Fruit fly (Drosophila melanogaster) whole organism, embryonic: ENCODE measurements around the gene Ser12.

Experiments
- B-H2 ChIP-seq: fragments of 200-800 bp; sonication (Bioruptor generic); optimal IDR thresholded peaks from 2 replicates; lab custom pipeline; 2018; ENCODE audit warnings: missing biosample characterization, mild to moderate bottlenecking, missing genetic modification characterization
- CG11504 ChIP-seq: fragments of 200-800 bp; sonication (Bioruptor generic); optimal IDR thresholded peaks from 3 replicates; lab custom pipeline; 2019; ENCODE audit warnings: missing biosample characterization, mild to moderate bottlenecking, missing genetic modification characterization, moderate library complexity
- CG11696 ChIP-seq: fragments of 200-800 bp; sonication (Bioruptor generic); IDR thresholded peaks from 2 replicates; pipeline ENCODE4 v1.3.6; 2022; ENCODE audit warnings: missing biosample characterization, missing genetic modification characterization
- CG12071 ChIP-seq: fragments of 200-800 bp; sonication (Bioruptor generic); optimal IDR thresholded peaks from 3 replicates; lab custom pipeline; 2018; ENCODE audit warnings: missing biosample characterization, mild to moderate bottlenecking, missing genetic modification characterization
- CG12299 ChIP-seq: fragments of 200-800 bp; sonication (Bioruptor generic); optimal IDR thresholded peaks from 2 replicates; lab custom pipeline; 2018; ENCODE audit warnings: missing biosample characterization, mild to moderate bottlenecking, missing genetic modification characterization
- CG1233 ChIP-seq: fragments of 200-800 bp; sonication (Bioruptor generic); optimal IDR thresholded peaks from 4 replicates; lab custom pipeline; 2018; ENCODE audit warnings: missing biosample characterization, mild to moderate bottlenecking, missing genetic modification characterization
- CG14050 ChIP-seq: fragments of 200-800 bp; sonication (Bioruptor generic); IDR thresholded peaks from 3 replicates; pipeline ENCODE4 v1.3.6; 2022; ENCODE audit warnings: missing biosample characterization, missing genetic modification characterization
- CG14667 ChIP-seq: fragments of 200-800 bp; sonication (Bioruptor generic); IDR thresholded peaks from 2 replicates; pipeline ENCODE4 v1.3.6; 2022; ENCODE audit warnings: missing biosample characterization, missing genetic modification characterization
- CG17361 ChIP-seq: fragments of 200-800 bp; sonication (Bioruptor generic); IDR thresholded peaks from 3 replicates; pipeline ENCODE4 v1.3.6; 2022; ENCODE audit warnings: missing biosample characterization, missing genetic modification characterization
- CG2116 ChIP-seq: fragments of 200-800 bp; sonication (Bioruptor generic); optimal IDR thresholded peaks from 3 replicates; lab custom pipeline; 2018; ENCODE audit warnings: missing biosample characterization, mild to moderate bottlenecking, missing genetic modification characterization
- CG2712 ChIP-seq: fragments of 200-800 bp; optimal IDR thresholded peaks from 3 replicates; lab custom pipeline; 2019; ENCODE audit warnings: missing biosample characterization, mild to moderate bottlenecking, missing genetic modification characterization, moderate library complexity
- CG2875 ChIP-seq: fragments of 200-800 bp; sonication (Bioruptor generic); optimal IDR thresholded peaks from 2 replicates; lab custom pipeline; 2017; ENCODE audit warnings: missing biosample characterization, mild to moderate bottlenecking, missing genetic modification characterization, missing genetic modification reagents
- CG31441 ChIP-seq: fragments of 200-800 bp; sonication (Bioruptor generic); IDR thresholded peaks from 2 replicates; pipeline ENCODE4 v1.3.6; 2022; ENCODE audit warnings: missing biosample characterization, missing genetic modification characterization
- CG33213 ChIP-seq: fragments of 200-800 bp; sonication (Bioruptor generic); optimal IDR thresholded peaks from 3 replicates; lab custom pipeline; 2016; ENCODE audit warnings: missing biosample characterization, missing genetic modification characterization
- CG4360 ChIP-seq: fragments of 200-800 bp; sonication (Bioruptor generic); IDR thresholded peaks from 2 replicates; pipeline ENCODE4 v1.3.6; 2022; ENCODE audit warnings: missing biosample characterization, missing genetic modification characterization
- CG5180 ChIP-seq: fragments of 200-800 bp; sonication (Bioruptor generic); optimal IDR thresholded peaks from 3 replicates; lab custom pipeline; 2017; ENCODE audit warnings: missing biosample characterization, missing genetic modification characterization, mild to moderate bottlenecking, moderate library complexity, missing genetic modification reagents
- CG6272 ChIP-seq: fragments of 200-800 bp; sonication (Bioruptor generic); IDR thresholded peaks from 2 replicates; pipeline ENCODE4 v1.3.6; 2022; ENCODE audit warnings: missing biosample characterization, missing genetic modification characterization
- CG7357 ChIP-seq: fragments of 200-800 bp; sonication (Bioruptor generic); IDR thresholded peaks from 3 replicates; pipeline ENCODE4 v1.3.6; 2022; ENCODE audit warnings: missing biosample characterization, missing genetic modification characterization
- CG8359 ChIP-seq: fragments of 200-800 bp; sonication (Bioruptor generic); optimal IDR thresholded peaks from 2 replicates; lab custom pipeline; 2017; ENCODE audit warnings: missing biosample characterization, mild to moderate bottlenecking, missing genetic modification characterization, borderline replicate concordance
- CG9876 ChIP-seq: fragments of 200-800 bp; sonication (Bioruptor generic); optimal IDR thresholded peaks from 2 replicates; lab custom pipeline; 2016; ENCODE audit warnings: missing biosample characterization, missing genetic modification characterization
- Chrac-16 ChIP-seq: fragments of 200-800 bp; sonication (Bioruptor generic); optimal IDR thresholded peaks from 3 replicates; lab custom pipeline; 2016; ENCODE audit warnings: missing biosample characterization, missing genetic modification characterization
- E2f1 ChIP-seq: fragments of 200-800 bp; sonication (Bioruptor generic); IDR thresholded peaks from 2 replicates; pipeline ENCODE4 v1.3.6; 2022; ENCODE audit warnings: missing biosample characterization, missing genetic modification characterization
- H2.0 ChIP-seq: fragments of 200-800 bp; sonication (Bioruptor generic); IDR thresholded peaks from 2 replicates; pipeline ENCODE4 v1.3.6; 2022; ENCODE audit warnings: missing biosample characterization, missing genetic modification characterization
- Lpt ChIP-seq: fragments of >200 bp; optimal IDR thresholded peaks from 2 replicates; lab custom pipeline; 2018; ENCODE audit warnings: missing biosample characterization, missing genetic modification characterization
- NC2α ChIP-seq: fragments of 200-800 bp; sonication (Bioruptor generic); optimal IDR thresholded peaks from 2 replicates; lab custom pipeline; 2016; ENCODE audit warnings: missing biosample characterization, missing genetic modification characterization
- PHDP ChIP-seq: fragments of 200-800 bp; sonication (Bioruptor generic); optimal IDR thresholded peaks from 3 replicates; lab custom pipeline; 2018; ENCODE audit warnings: missing biosample characterization, mild to moderate bottlenecking, missing genetic modification characterization, moderate library complexity
- Rfx ChIP-seq: fragments of 200-800 bp; sonication (Bioruptor generic); IDR thresholded peaks from 2 replicates; pipeline ENCODE4 v1.3.6; 2022; ENCODE audit warnings: missing biosample characterization, missing genetic modification characterization
- Side ChIP-seq: fragments of 200-800 bp; sonication (Bioruptor generic); optimal IDR thresholded peaks from 2 replicates; lab custom pipeline; 2016; ENCODE audit warnings: missing biosample characterization, missing genetic modification characterization
- Usf ChIP-seq: fragments of 200-800 bp; sonication (Bioruptor generic); optimal IDR thresholded peaks from 2 replicates; lab custom pipeline; 2017; ENCODE audit warnings: missing genotype, missing biosample characterization, missing genetic modification characterization
- Xrp1 ChIP-seq: fragments of 200-800 bp; sonication (Bioruptor generic); IDR thresholded peaks from 2 replicates; pipeline ENCODE4 v1.3.6; 2022; ENCODE audit warnings: missing biosample characterization, missing genetic modification characterization
- al ChIP-seq: fragments of 200-800 bp; sonication (Bioruptor generic); IDR thresholded peaks from 2 replicates; pipeline ENCODE4 v1.3.6; 2022; ENCODE audit warnings: missing biosample characterization, missing genetic modification characterization
- cas ChIP-seq: fragments of 200-800 bp; sonication (Bioruptor generic); IDR thresholded peaks from 2 replicates; pipeline ENCODE4 v1.3.6; 2022; ENCODE audit warnings: missing biosample characterization, missing genetic modification characterization
- danr ChIP-seq: fragments of 200-800 bp; sonication (Bioruptor generic); IDR thresholded peaks from 2 replicates; pipeline ENCODE4 v1.3.6; 2022; ENCODE audit warnings: missing biosample characterization, missing genetic modification characterization
- disco-r ChIP-seq: fragments of 200-800 bp; sonication (Bioruptor generic); optimal IDR thresholded peaks from 2 replicates; lab custom pipeline; 2016; ENCODE audit warnings: missing biosample characterization, missing genetic modification characterization
- dm ChIP-seq: fragments of 200-800 bp; sonication (Bioruptor generic); optimal IDR thresholded peaks from 3 replicates; lab custom pipeline; 2016; ENCODE audit warnings: missing biosample characterization, missing genetic modification characterization
- dmrt11E ChIP-seq: fragments of 200-800 bp; sonication (Bioruptor generic); optimal IDR thresholded peaks from 3 replicates; lab custom pipeline; 2018; ENCODE audit warnings: missing biosample characterization, mild to moderate bottlenecking, missing genetic modification characterization, moderate library complexity
- dysf ChIP-seq: fragments of 200-800 bp; sonication (Bioruptor generic); IDR thresholded peaks from 3 replicates; pipeline ENCODE4 v1.3.6; 2022; ENCODE audit warnings: missing biosample characterization, missing genetic modification characterization
- ems ChIP-seq: fragments of 200-800 bp; sonication (Bioruptor generic); optimal IDR thresholded peaks from 3 replicates; lab custom pipeline; 2016; ENCODE audit warnings: missing biosample characterization, missing genetic modification characterization
- fd96Cb ChIP-seq: fragments of 200-800 bp; sonication (Bioruptor generic); optimal IDR thresholded peaks from 2 replicates; lab custom pipeline; 2018; ENCODE audit warnings: missing biosample characterization, mild to moderate bottlenecking, missing genetic modification characterization, moderate library complexity
- gcm2 ChIP-seq: fragments of 200-800 bp; sonication (Bioruptor generic); optimal IDR thresholded peaks from 2 replicates; lab custom pipeline; 2016; ENCODE audit warnings: missing biosample characterization, missing genetic modification characterization
- gro ChIP-seq: fragments of 200-800 bp; sonication (Bioruptor generic); optimal IDR thresholded peaks from 2 replicates; lab custom pipeline; 2016; ENCODE audit warnings: missing biosample characterization, missing genetic modification characterization
- her ChIP-seq: fragments of 200-800 bp; sonication (Bioruptor generic); optimal IDR thresholded peaks from 2 replicates; lab custom pipeline; 2016; ENCODE audit warnings: missing biosample characterization, missing genetic modification characterization
- kni ChIP-seq: fragments of 200-800 bp; sonication (Bioruptor generic); optimal IDR thresholded peaks from 3 replicates; lab custom pipeline; 2017; ENCODE audit warnings: mild to moderate bottlenecking, missing biosample characterization, missing genetic modification reagents, missing genetic modification characterization
- lola ChIP-seq, 3 experiments: fragments of >200 bp in 2 of 3; fragments of 200-800 bp in 1 of 3; sonication (Bioruptor generic) in 1 of 3; optimal IDR thresholded peaks; 2 replicates each; lab custom pipeline; 2017 to 2019; ENCODE audit warnings: missing biosample characterization in 3 of 3, missing genetic modification characterization in 3 of 3, mild to moderate bottlenecking in 1 of 3, moderate library complexity in 1 of 3
- p53 ChIP-seq: fragments of 200-800 bp; sonication (Bioruptor generic); optimal IDR thresholded peaks from 2 replicates; lab custom pipeline; 2016; ENCODE audit warnings: missing biosample characterization, missing genetic modification characterization
- pb ChIP-seq: fragments of 200-800 bp; sonication (Bioruptor generic); optimal IDR thresholded peaks from 3 replicates; lab custom pipeline; 2016; ENCODE audit warnings: missing biosample characterization, missing genetic modification characterization
- peb ChIP-seq: fragments of 200-800 bp; sonication (Bioruptor generic); IDR thresholded peaks from 2 replicates; pipeline ENCODE4 v1.3.6; 2022; ENCODE audit warnings: missing biosample characterization, missing genetic modification characterization
- ranshi ChIP-seq: fragments of 200-800 bp; sonication (Bioruptor generic); IDR thresholded peaks from 2 replicates; pipeline ENCODE4 v1.3.6; 2022; ENCODE audit warnings: missing biosample characterization, missing genetic modification characterization
- ro ChIP-seq: fragments of 200-800 bp; sonication (Bioruptor generic); IDR thresholded peaks from 2 replicates; pipeline ENCODE4 v1.3.6; 2022; ENCODE audit warnings: missing biosample characterization, missing genetic modification characterization
- sob ChIP-seq: fragments of 200-800 bp; sonication (Bioruptor generic); IDR thresholded peaks from 2 replicates; pipeline ENCODE4 v1.3.6; 2022; ENCODE audit warnings: missing biosample characterization, missing genetic modification characterization
- tll ChIP-seq, 2 experiments: fragments of 200-800 bp in 1 of 2; fragments of >200 bp in 1 of 2; sonication (Bioruptor generic) in 1 of 2; optimal IDR thresholded peaks; 2 replicates each; lab custom pipeline; 2017 to 2019; ENCODE audit warnings: missing biosample characterization in 2 of 2, missing genetic modification characterization in 2 of 2, mild to moderate bottlenecking in 1 of 2, moderate library complexity in 1 of 2
- ttk ChIP-seq: fragments of 200-800 bp; sonication (Bioruptor generic); IDR thresholded peaks from 2 replicates; pipeline ENCODE4 v2.1.2; 2022; ENCODE audit warnings: missing biosample characterization, missing genetic modification characterization

Gene Ser12

DNA sequence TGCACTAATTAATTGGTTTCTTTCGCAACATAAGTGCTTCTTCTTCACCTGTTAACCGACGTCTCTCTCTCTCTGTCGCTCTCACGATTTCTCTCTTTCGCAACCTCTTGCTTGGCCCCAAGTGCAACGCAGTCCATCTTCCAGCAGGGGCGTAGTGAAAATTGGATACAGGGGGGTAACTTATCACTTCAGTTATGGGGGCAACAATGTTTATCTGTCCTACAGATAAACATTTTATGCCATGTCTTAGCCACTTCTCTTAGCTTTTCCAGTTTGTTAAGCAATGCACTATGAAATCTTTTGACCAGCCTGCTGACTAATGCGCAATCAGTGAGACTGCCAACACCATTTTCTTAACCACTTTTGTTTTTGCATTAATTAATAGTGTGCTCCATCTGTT lies 23.8 kb downstream of the Ser12 start (continued):
- TF ChIP-seq tll (GFP tag; optimal IDR thresholded peaks at IDR 0.05; lab: Kevin White, UChicago), result no peak
- peak; percentile 26; the same call in 1 of the 2 replicates for TF ChIP-seq CG11696 (GFP tag; lab: Robert Waterston, UW)
- no peak for TF ChIP-seq kni (GFP tag; lab: Kevin White, UChicago)
- TF ChIP-seq CG2875, result peak; percentile 54
- peak; percentile 31 for TF ChIP-seq Chrac-16 (GFP tag; lab: Kevin White, UChicago)
- TF ChIP-seq PHDP (tag; lab: Kevin White, UChicago), result peak; percentile 51
- no peak for TF ChIP-seq Lpt
- TF ChIP-seq disco-r, result no peak
- no peak for TF ChIP-seq CG6272 (GFP tag; lab: Robert Waterston, UW)
- no peak for TF ChIP-seq peb
- peak; percentile 10; the same call in 1 of the 2 replicates for TF ChIP-seq sob
- peak; percentile 6 for TF ChIP-seq Side
- TF ChIP-seq fd96Cb (tag; lab: Kevin White, UChicago), result peak; percentile 43
- no peak for TF ChIP-seq gro (GFP tag; lab: Kevin White, UChicago)
- no peak for TF ChIP-seq lola (GFP tag; optimal IDR thresholded peaks at IDR 0.05; lab: Kevin White, UChicago)
- peak; percentile 31; the same call in 1 of the 2 replicates for TF ChIP-seq ttk (GFP tag; lab: Robert Waterston, UW)
- no peak for TF ChIP-seq p53
- no peak for TF ChIP-seq Usf (GFP tag; lab: Kevin White, UChicago)
- TF ChIP-seq CG14050 (GFP tag; lab: Robert Waterston, UW), result peak; percentile 56; the same call in 1 of the 3 replicates
- TF ChIP-seq cas (GFP tag; lab: Robert Waterston, UW), result no peak
- no peak for TF ChIP-seq CG14667 (GFP tag; lab: Robert Waterston, UW)
- TF ChIP-seq NC2α (GFP tag; lab: Kevin White, UChicago), result no peak
- no peak for TF ChIP-seq dmrt11E (tag; lab: Kevin White, UChicago)
- TF ChIP-seq CG1233, result no peak
- TF ChIP-seq pb (GFP tag; lab: Kevin White, UChicago), result no peak
- TF ChIP-seq B-H2, result no peak
- no peak for TF ChIP-seq CG33213 (GFP tag; lab: Kevin White, UChicago)
- peak; percentile 63 for TF ChIP-seq gcm2 (GFP tag; lab: Kevin White, UChicago)
- no peak for TF ChIP-seq her (GFP tag; lab: Kevin White, UChicago)
- no peak for TF ChIP-seq CG8359
- peak; percentile 54; the same call in 1 of the 2 replicates for TF ChIP-seq Rfx (GFP tag; lab: Robert Waterston, UW)
- peak; percentile 54; the same call in 1 of the 2 replicates for TF ChIP-seq H2.0 (GFP tag; lab: Robert Waterston, UW)
- no peak for TF ChIP-seq ro (GFP tag; lab: Robert Waterston, UW)
- peak; percentile 33; the same call in 1 of the 2 replicates for TF ChIP-seq Xrp1 (GFP tag; lab: Robert Waterston, UW)
- TF ChIP-seq CG9876, result peak; percentile 23
- no peak for TF ChIP-seq CG11504 (tag; lab: Kevin White, UChicago)
- TF ChIP-seq ems (GFP tag; lab: Kevin White, UChicago), result no peak
- 0 out of 2 replicates have a peak, but pooled peaks have one; percentile 24 for TF ChIP-seq ranshi
- TF ChIP-seq dysf (GFP tag; lab: Robert Waterston, UW), result peak; percentile 69
- TF ChIP-seq dm (GFP tag; lab: Kevin White, UChicago), result no peak
- peak; percentile 59 for TF ChIP-seq CG12071 (GFP tag; lab: Kevin White, UChicago)
- peak; percentile 44; the same call in 1 of the 2 replicates for TF ChIP-seq CG31441
- 0 out of 3 replicates have a peak, but pooled peaks have one; percentile 22 for TF ChIP-seq CG17361 (GFP tag; lab: Robert Waterston, UW)
- peak; percentile 52; the same call in 1 of the 2 replicates for TF ChIP-seq E2f1
- TF ChIP-seq CG4360, result no peak
- TF ChIP-seq CG2116 (GFP tag; lab: Kevin White, UChicago), result peak; percentile 21
- TF ChIP-seq CG5180 (GFP tag; lab: Kevin White, UChicago), result peak; percentile 41
- TF ChIP-seq danr, result no peak
- TF ChIP-seq CG2712 (tag; lab: Kevin White, UChicago), result peak; percentile 30
- TF ChIP-seq al (GFP tag; lab: Robert Waterston, UW), result no peak
- TF ChIP-seq CG12299 (tag; lab: Kevin White, UChicago), result no peak
- 0 out of 3 replicates have a peak, but pooled peaks have one; percentile 6 for TF ChIP-seq CG7357 (GFP tag; lab: Robert Waterston, UW)
